Fruit fly (Drosophila melanogaster) whole organism, embryonic: ENCODE data around the gene CG31816.
A peak's percentile ranks its signal among the peaks of the same experiment; 100 is the strongest.

ENCODE experiments used
- CG10147 ChIP-seq: fragments of 200-800 bp; sonication (Bioruptor generic); optimal IDR thresholded peaks from 2 replicates; lab custom pipeline; 2019; ENCODE audit warnings: missing biosample characterization, mild to moderate bottlenecking, missing genetic modification characterization, moderate library complexity
- CG10462 ChIP-seq: fragments of 200-800 bp; sonication (Bioruptor generic); optimal IDR thresholded peaks from 2 replicates; lab custom pipeline; 2016; ENCODE audit warnings: missing biosample characterization, missing genetic modification characterization
- CG11456 ChIP-seq: fragments of 200-800 bp; sonication (Bioruptor generic); IDR thresholded peaks from 3 replicates; pipeline ENCODE4 v1.3.6; 2022; ENCODE audit warnings: missing biosample characterization, missing genetic modification characterization
- CG11504 ChIP-seq: fragments of 200-800 bp; sonication (Bioruptor generic); optimal IDR thresholded peaks from 3 replicates; lab custom pipeline; 2019; ENCODE audit warnings: missing biosample characterization, mild to moderate bottlenecking, missing genetic modification characterization, moderate library complexity
- CG11560 ChIP-seq: fragments of 200-800 bp; sonication (Bioruptor generic); IDR thresholded peaks from 3 replicates; pipeline ENCODE4 v1.3.6; 2022; ENCODE audit warnings: missing biosample characterization, missing genetic modification characterization
- CG12219 ChIP-seq: fragments of 200-800 bp; sonication (Bioruptor generic); optimal IDR thresholded peaks from 3 replicates; lab custom pipeline; 2018; ENCODE audit warnings: missing biosample characterization, mild to moderate bottlenecking, missing genetic modification characterization
- CG12744 ChIP-seq: fragments of 200-800 bp; sonication (Bioruptor generic); optimal IDR thresholded peaks from 2 replicates; lab custom pipeline; 2016; ENCODE audit warnings: missing biosample characterization, missing genetic modification characterization
- CG13775 ChIP-seq: fragments of 200-800 bp; sonication (Bioruptor generic); optimal IDR thresholded peaks from 3 replicates; lab custom pipeline; 2017; ENCODE audit warnings: missing biosample characterization, mild to moderate bottlenecking, missing genetic modification characterization
- CG16779 ChIP-seq: fragments of 200-800 bp; sonication (Bioruptor generic); IDR thresholded peaks from 2 replicates; pipeline ENCODE4 v1.3.6; 2022; ENCODE audit warnings: missing biosample characterization, missing genetic modification characterization
- CG17612 ChIP-seq: fragments of 200-800 bp; sonication (Bioruptor generic); IDR thresholded peaks from 2 replicates; pipeline ENCODE4 v1.3.6; 2022; ENCODE audit warnings: missing biosample characterization, missing genetic modification characterization
- CG33213 ChIP-seq: fragments of 200-800 bp; sonication (Bioruptor generic); optimal IDR thresholded peaks from 3 replicates; lab custom pipeline; 2016; ENCODE audit warnings: missing biosample characterization, missing genetic modification characterization
- CG34376 ChIP-seq: fragments of 200-800 bp; sonication (Bioruptor generic); optimal IDR thresholded peaks from 2 replicates; lab custom pipeline; 2018; ENCODE audit warnings: missing biosample characterization, mild to moderate bottlenecking, missing genetic modification characterization
- CG3726 ChIP-seq: fragments of 200-800 bp; sonication (Bioruptor generic); IDR thresholded peaks from 3 replicates; pipeline ENCODE4, ENCODE4 v1.3.6; 2022; ENCODE audit warnings: missing biosample characterization, missing genetic modification characterization
- CG43689 ChIP-seq: fragments of 200-800 bp; sonication (Bioruptor generic); IDR thresholded peaks from 2 replicates; pipeline ENCODE4 v1.3.6; 2022; ENCODE audit warnings: missing biosample characterization, missing genetic modification characterization
- CG6175 ChIP-seq: fragments of 200-800 bp; sonication (Bioruptor generic); IDR thresholded peaks from 3 replicates; pipeline ENCODE4 v1.3.6; 2022; ENCODE audit warnings: missing biosample characterization, missing genetic modification characterization
- CG7745 ChIP-seq: fragments of 200-800 bp; sonication (Bioruptor generic); optimal IDR thresholded peaks from 2 replicates; lab custom pipeline; 2018; ENCODE audit warnings: missing biosample characterization, mild to moderate bottlenecking, missing genetic modification characterization, moderate library complexity
- CG7839 ChIP-seq: fragments of 200-800 bp; sonication (Bioruptor generic); optimal IDR thresholded peaks from 3 replicates; lab custom pipeline; 2018; ENCODE audit warnings: missing biosample characterization, mild to moderate bottlenecking, missing genetic modification characterization, moderate library complexity
- CG8388 ChIP-seq: fragments of 200-800 bp; sonication (Bioruptor generic); optimal IDR thresholded peaks from 2 replicates; lab custom pipeline; 2019; ENCODE audit warnings: missing biosample characterization, mild to moderate bottlenecking, missing genetic modification characterization, moderate library complexity
- CG8765 ChIP-seq: fragments of 200-800 bp; sonication (Bioruptor generic); IDR thresholded peaks from 2 replicates; pipeline ENCODE4 v1.3.6; 2022; ENCODE audit warnings: missing biosample characterization, missing genetic modification characterization
- CG8924 ChIP-seq: fragments of 200-800 bp; optimal IDR thresholded peaks from 3 replicates; lab custom pipeline; 2019; ENCODE audit warnings: missing biosample characterization, mild to moderate bottlenecking, missing genetic modification characterization, moderate library complexity
- CkIIα-i1 ChIP-seq: fragments of 200-800 bp; sonication (Bioruptor generic); IDR thresholded peaks from 2 replicates; pipeline ENCODE4 v1.3.6; 2022; ENCODE audit warnings: missing biosample characterization, missing genetic modification characterization
- D19A ChIP-seq: fragments of 200-800 bp; optimal IDR thresholded peaks from 3 replicates; lab custom pipeline; 2019; ENCODE audit warnings: missing biosample characterization, mild to moderate bottlenecking, missing genetic modification characterization, moderate library complexity
- Dad ChIP-seq: fragments of 200-800 bp; sonication (Bioruptor generic); optimal IDR thresholded peaks from 3 replicates; lab custom pipeline; 2016; ENCODE audit warnings: missing biosample characterization, missing genetic modification characterization
- Dip3 ChIP-seq: fragments of 200-800 bp; sonication (Bioruptor generic); optimal IDR thresholded peaks from 3 replicates; lab custom pipeline; 2016; ENCODE audit warnings: missing biosample characterization, missing genetic modification characterization
- GATAe ChIP-seq: fragments of 200-800 bp; sonication (Bioruptor generic); conservative IDR thresholded peaks from 2 replicates; pipeline ENCODE4 v1.3.6; 2022; ENCODE audit warnings: missing biosample characterization, missing genetic modification characterization
- H2.0 ChIP-seq: fragments of 200-800 bp; sonication (Bioruptor generic); IDR thresholded peaks from 2 replicates; pipeline ENCODE4 v1.3.6; 2022; ENCODE audit warnings: missing biosample characterization, missing genetic modification characterization
- Nf-YA ChIP-seq: fragments of 200-800 bp; sonication (Bioruptor generic); IDR thresholded peaks from 2 replicates; pipeline ENCODE4 v1.3.6; 2022; ENCODE audit warnings: missing biosample characterization, missing genetic modification characterization
- Sox102F ChIP-seq: fragments of 200-800 bp; sonication (Bioruptor generic); optimal IDR thresholded peaks from 2 replicates; lab custom pipeline; 2018; ENCODE audit warnings: missing biosample characterization, mild to moderate bottlenecking, missing genetic modification characterization, moderate library complexity
- Ssrp ChIP-seq: fragments of 200-800 bp; sonication (Bioruptor generic); optimal IDR thresholded peaks from 2 replicates; lab custom pipeline; 2018; ENCODE audit warnings: missing biosample characterization, mild to moderate bottlenecking, missing genetic modification characterization, moderate library complexity
- Tbp ChIP-seq: fragments of >200 bp; optimal IDR thresholded peaks from 2 replicates; lab custom pipeline; 2018; ENCODE audit warnings: missing biosample characterization, missing genetic modification characterization
- YL-1 ChIP-seq: fragments of 200-800 bp; sonication (Bioruptor generic); optimal IDR thresholded peaks from 3 replicates; lab custom pipeline; 2017; ENCODE audit warnings: missing biosample characterization, mild to moderate bottlenecking, missing genetic modification characterization
- ab ChIP-seq: fragments of 200-800 bp; sonication (Bioruptor generic); optimal IDR thresholded peaks from 2 replicates; lab custom pipeline; 2016; ENCODE audit warnings: missing biosample characterization, missing genetic modification characterization
- bowl ChIP-seq: fragments of 200-800 bp; sonication (Bioruptor generic); IDR thresholded peaks from 2 replicates; pipeline ENCODE4 v1.3.6; 2022; ENCODE audit warnings: missing biosample characterization, missing genetic modification characterization
- cato ChIP-seq: fragments of 200-800 bp; sonication (Bioruptor generic); optimal IDR thresholded peaks from 2 replicates; lab custom pipeline; 2016; ENCODE audit warnings: missing biosample characterization, missing genetic modification characterization, borderline replicate concordance
- dmrt11E ChIP-seq: fragments of 200-800 bp; sonication (Bioruptor generic); optimal IDR thresholded peaks from 3 replicates; lab custom pipeline; 2018; ENCODE audit warnings: missing biosample characterization, mild to moderate bottlenecking, missing genetic modification characterization, moderate library complexity
- dpn ChIP-seq, 2 experiments: fragments of 200-800 bp; sonication (Bioruptor generic); optimal IDR thresholded peaks; 3 replicates each; lab custom pipeline; 2016; ENCODE audit warnings: missing biosample characterization in 2 of 2, missing genetic modification characterization in 2 of 2
- eve ChIP-seq, 2 experiments: fragments of >200 bp; optimal IDR thresholded peaks; 2 replicates each; lab custom pipeline; 2017; ENCODE audit warnings: missing biosample characterization in 2 of 2, missing genetic modification characterization in 2 of 2
- ewg ChIP-seq: fragments of 200-800 bp; sonication (Bioruptor generic); optimal IDR thresholded peaks from 3 replicates; lab custom pipeline; 2017; ENCODE audit warnings: mild to moderate bottlenecking, missing biosample characterization, missing genetic modification reagents, missing genetic modification characterization
- fd96Cb ChIP-seq: fragments of 200-800 bp; sonication (Bioruptor generic); optimal IDR thresholded peaks from 2 replicates; lab custom pipeline; 2018; ENCODE audit warnings: missing biosample characterization, mild to moderate bottlenecking, missing genetic modification characterization, moderate library complexity
- fu2 ChIP-seq: fragments of 200-800 bp; sonication (Bioruptor generic); optimal IDR thresholded peaks from 2 replicates; lab custom pipeline; 2016; ENCODE audit warnings: missing biosample characterization, missing genetic modification characterization
- grau ChIP-seq: fragments of 200-800 bp; optimal IDR thresholded peaks from 3 replicates; lab custom pipeline; 2019; ENCODE audit warnings: missing biosample characterization, mild to moderate bottlenecking, missing genetic modification characterization, moderate library complexity
- lmd ChIP-seq: fragments of 200-800 bp; sonication (Bioruptor generic); IDR thresholded peaks from 2 replicates; pipeline ENCODE4 v1.3.6; 2022; ENCODE audit warnings: missing biosample characterization, missing genetic modification characterization
- mirr ChIP-seq: fragments of 200-800 bp; sonication (Bioruptor generic); optimal IDR thresholded peaks from 3 replicates; lab custom pipeline; 2018; ENCODE audit warnings: missing biosample characterization, mild to moderate bottlenecking, missing genetic modification characterization
- otp ChIP-seq: fragments of 200-800 bp; sonication (Bioruptor generic); IDR thresholded peaks from 3 replicates; pipeline ENCODE4, ENCODE4 v1.3.6; 2022; ENCODE audit warnings: missing biosample characterization, missing genetic modification characterization
- psq ChIP-seq: fragments of 200-800 bp; sonication (Bioruptor generic); optimal IDR thresholded peaks from 2 replicates; lab custom pipeline; 2017; ENCODE audit warnings: missing biosample characterization, missing genetic modification characterization
- pum ChIP-seq: fragments of 200-800 bp; sonication (Bioruptor generic); optimal IDR thresholded peaks from 2 replicates; lab custom pipeline; 2016; ENCODE audit warnings: missing biosample characterization, missing genetic modification characterization
- repo ChIP-seq: fragments of 200-800 bp; sonication (Bioruptor generic); optimal IDR thresholded peaks from 2 replicates; lab custom pipeline; 2016; ENCODE audit warnings: missing biosample characterization, missing genetic modification characterization
- so ChIP-seq: fragments of 200-800 bp; sonication (Bioruptor generic); IDR thresholded peaks from 3 replicates; pipeline ENCODE4 v1.3.6; 2022; ENCODE audit warnings: missing biosample characterization, missing genetic modification characterization
- tx ChIP-seq: fragments of 200-800 bp; sonication (Bioruptor generic); optimal IDR thresholded peaks from 2 replicates; lab custom pipeline; 2016; ENCODE audit warnings: missing biosample characterization, missing genetic modification characterization
- wor ChIP-seq: fragments of 200-800 bp; sonication (Bioruptor generic); IDR thresholded peaks from 2 replicates; pipeline ENCODE4 v1.3.6; 2022; ENCODE audit warnings: missing biosample characterization, missing genetic modification characterization
- zfh1 ChIP-seq: fragments of 200-800 bp; sonication (Bioruptor generic); IDR thresholded peaks from 3 replicates; pipeline ENCODE4 v1.3.6; 2022; ENCODE audit warnings: missing biosample characterization, missing genetic modification characterization

Gene CG31816

dm6 chr2L:16495193-16495780 lies 47.1 kb upstream of the CG31816 start (continued):
- TF ChIP-seq CG7839 (tag; lab: Kevin White, UChicago): peak; percentile 34
- TF ChIP-seq psq (GFP tag; lab: Kevin White, UChicago): peak; percentile 18
- peak; percentile 91 for TF ChIP-seq grau (tag; lab: Kevin White, UChicago)
- TF ChIP-seq otp: 0 out of 3 replicates have a peak, but pooled peaks have one; percentile 9
- TF ChIP-seq CkIIα-i1 (GFP tag; lab: Robert Waterston, UW): no peak
- peak; percentile 79 for TF ChIP-seq CG12744 (GFP tag; lab: Kevin White, UChicago)
- peak; percentile 96 for TF ChIP-seq CG8388
- TF ChIP-seq CG13775 (GFP tag; lab: Kevin White, UChicago): peak; percentile 71
- TF ChIP-seq CG12219 (GFP tag; lab: Kevin White, UChicago): peak; percentile 92
- TF ChIP-seq ab (GFP tag; lab: Kevin White, UChicago): peak; percentile 17
- TF ChIP-seq CG7745 (tag; lab: Kevin White, UChicago): peak; percentile 33
- TF ChIP-seq CG11456: 0 out of 3 replicates have a peak, but pooled peaks have one; percentile 48
- no peak for TF ChIP-seq CG11560 (tag; lab: Robert Waterston, UW)
- TF ChIP-seq tx (GFP tag; lab: Kevin White, UChicago): peak; percentile 65
- peak; percentile 84 for TF ChIP-seq ewg (GFP tag; lab: Kevin White, UChicago)
- peak; percentile 82 for TF ChIP-seq H2.0 (GFP tag; lab: Robert Waterston, UW)
- peak; percentile 78 for TF ChIP-seq cato (GFP tag; lab: Kevin White, UChicago)
- TF ChIP-seq CG10147: no peak
- TF ChIP-seq Dip3 (GFP tag; lab: Kevin White, UChicago): no peak
- TF ChIP-seq fd96Cb (tag; lab: Kevin White, UChicago): no peak
- TF ChIP-seq zfh1 (GFP tag; lab: Robert Waterston, UW): peak; percentile 87
- peak; percentile 61 for TF ChIP-seq fu2 (GFP tag; lab: Kevin White, UChicago)
- no peak for TF ChIP-seq mirr (GFP tag; lab: Kevin White, UChicago)
- TF ChIP-seq CG43689 (GFP tag; lab: Robert Waterston, UW): peak; percentile 54; the same call in 1 of the 2 replicates
- 0 out of 3 replicates have a peak, but pooled peaks have one; percentile 34 for TF ChIP-seq so
- peak; percentile 48 for TF ChIP-seq YL-1
- peak in 1 of 2 experiments; percentile 47 for TF ChIP-seq eve (GFP tag; optimal IDR thresholded peaks at IDR 0.05; lab: Kevin White, UChicago)
- TF ChIP-seq Ssrp (tag; lab: Kevin White, UChicago): peak; percentile 91
- peak; percentile 96 for TF ChIP-seq CG8924 (tag; lab: Kevin White, UChicago)
- no peak for TF ChIP-seq CG3726 (GFP tag; lab: Robert Waterston, UW)
- no peak for TF ChIP-seq CG16779 (GFP tag; lab: Robert Waterston, UW)
- TF ChIP-seq GATAe (GFP tag; lab: Robert Waterston, UW): no peak
- TF ChIP-seq bowl: peak; percentile 71; the same call in 1 of the 2 replicates
- peak; percentile 84 for TF ChIP-seq lmd
- TF ChIP-seq CG10462 (GFP tag; lab: Kevin White, UChicago): peak; percentile 58
- peak; percentile 92 for TF ChIP-seq dmrt11E (tag; lab: Kevin White, UChicago)
- no peak for TF ChIP-seq CG6175 (GFP tag; lab: Robert Waterston, UW)
- no peak for TF ChIP-seq Tbp (GFP tag; lab: Kevin White, UChicago)
- no peak for TF ChIP-seq CG34376 (GFP tag; lab: Kevin White, UChicago)
- no peak for TF ChIP-seq repo (GFP tag; lab: Kevin White, UChicago)
- no peak for TF ChIP-seq CG17612 (GFP tag; lab: Robert Waterston, UW)
- no peak for TF ChIP-seq D19A (tag; lab: Kevin White, UChicago)
- peak; percentile 82 for TF ChIP-seq wor (GFP tag; lab: Robert Waterston, UW)
- no peak for TF ChIP-seq Nf-YA (GFP tag; lab: Robert Waterston, UW)
- TF ChIP-seq Sox102F (GFP tag; lab: Kevin White, UChicago): peak; percentile 96
- TF ChIP-seq pum (GFP tag; lab: Kevin White, UChicago): peak; percentile 4
- TF ChIP-seq CG33213 (GFP tag; lab: Kevin White, UChicago): no peak
- TF ChIP-seq Dad: no peak
- TF ChIP-seq dpn (GFP tag; optimal IDR thresholded peaks at IDR 0.05; lab: Kevin White, UChicago): peak; percentile 4 to 87
- no peak for TF ChIP-seq CG8765 (GFP tag; lab: Robert Waterston, UW)
- peak; percentile 68 for TF ChIP-seq CG11504 (tag; lab: Kevin White, UChicago)
